Comparison of ENCODE assay signal across 1 fruit fly cellular context in the genomic region with DNA sequence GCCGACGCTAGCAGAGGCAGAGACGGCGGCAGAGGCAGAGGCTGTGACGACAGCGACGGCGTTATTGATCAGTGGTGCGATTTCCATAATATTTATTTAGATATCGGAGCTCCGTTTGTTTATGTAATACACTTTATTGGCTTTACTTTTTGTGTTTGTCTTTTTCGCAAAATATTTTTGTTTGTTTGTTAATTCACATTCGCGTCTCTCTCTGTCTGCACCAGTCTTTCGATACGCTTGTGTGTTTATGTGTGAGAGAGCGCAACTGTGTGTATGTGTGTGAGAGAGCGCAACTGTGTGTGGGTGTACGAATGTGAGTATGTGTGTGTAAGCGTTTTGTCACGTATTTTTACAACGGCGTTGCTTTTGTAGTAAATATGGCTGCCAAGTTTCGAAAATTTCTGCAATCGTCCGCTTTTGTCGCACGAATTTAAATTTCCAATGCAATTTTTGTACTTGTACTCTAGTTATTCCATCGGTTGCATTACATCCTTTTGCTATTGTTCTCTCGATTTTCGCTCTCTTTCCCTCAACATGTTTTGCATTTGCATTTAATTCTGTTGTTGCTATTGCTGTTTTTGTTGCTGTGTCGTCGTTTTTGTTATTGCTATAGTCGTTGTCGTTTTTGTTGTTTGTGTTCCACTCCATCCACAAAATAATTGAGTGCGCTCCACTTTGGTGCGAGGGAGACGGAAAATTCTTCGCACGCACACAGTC.
TF ChIP-seq lines count a peak whose summit lies in the region.

No protein-coding gene starts in this region.

TF ChIP-seq in whole organism, embryonic, 481 proteins besides CTCF, POLR2A, EP300 and RAD21 (continued from another document and continues in another):
- TF ChIP-seq Lpt (GFP tag; optimal IDR thresholded peaks at IDR 0.05; lab: Kevin White, UChicago), result no peak
- TF ChIP-seq CG15269 (tag; optimal IDR thresholded peaks at IDR 0.05; lab: Kevin White, UChicago), result no peak
- TF ChIP-seq otp (GFP tag; IDR thresholded peaks at IDR 0.05; lab: Robert Waterston, UW), result no peak
- no peak for TF ChIP-seq CoRest (tag; optimal IDR thresholded peaks at IDR 0.05; lab: Kevin White, UChicago)
- no peak for TF ChIP-seq CG11696 (GFP tag; IDR thresholded peaks at IDR 0.05; lab: Robert Waterston, UW)
- no peak for TF ChIP-seq jing (GFP tag; optimal IDR thresholded peaks at IDR 0.05; lab: Kevin White, UChicago)
- peak; percentile 49 for TF ChIP-seq gro (GFP tag; optimal IDR thresholded peaks at IDR 0.05; lab: Kevin White, UChicago)
- TF ChIP-seq TFAM (GFP tag; optimal IDR thresholded peaks at IDR 0.05; lab: Kevin White, UChicago), result no peak
- no peak for TF ChIP-seq Ada2b (GFP tag; IDR thresholded peaks at IDR 0.05; lab: Robert Waterston, UW)
- no peak for TF ChIP-seq Fer3 (tag; optimal IDR thresholded peaks at IDR 0.05; lab: Kevin White, UChicago)
- peak; percentile 10 for TF ChIP-seq Nf-YB (GFP tag; optimal IDR thresholded peaks at IDR 0.05; lab: Kevin White, UChicago)
- TF ChIP-seq CG10147 (GFP tag; optimal IDR thresholded peaks at IDR 0.05; lab: Kevin White, UChicago), result no peak
- no peak for TF ChIP-seq CG8290 (GFP tag; optimal IDR thresholded peaks at IDR 0.05; lab: Kevin White, UChicago)
- TF ChIP-seq CG8290 (tag; optimal IDR thresholded peaks at IDR 0.05; lab: Kevin White, UChicago), result no peak
- TF ChIP-seq unpg (GFP tag; optimal IDR thresholded peaks at IDR 0.05; lab: Kevin White, UChicago), result peak; percentile 7
- TF ChIP-seq CG14014 (GFP tag; IDR thresholded peaks at IDR 0.05; lab: Robert Waterston, UW), result peak; percentile 62; the same call in 1 of the 2 replicates
- no peak for TF ChIP-seq CG13624 (GFP tag; optimal IDR thresholded peaks at IDR 0.05; lab: Kevin White, UChicago)
- TF ChIP-seq CG15696 (tag; optimal IDR thresholded peaks at IDR 0.05; lab: Kevin White, UChicago), result peak; percentile 7
- TF ChIP-seq gcm (GFP tag; optimal IDR thresholded peaks at IDR 0.05; lab: Kevin White, UChicago), result peak; percentile 38
- TF ChIP-seq Sry-δ (GFP tag; optimal IDR thresholded peaks at IDR 0.05; lab: Kevin White, UChicago), result no peak
- TF ChIP-seq CG1603 (tag; optimal IDR thresholded peaks at IDR 0.05; lab: Kevin White, UChicago), result no peak
- TF ChIP-seq jumu (GFP tag; optimal IDR thresholded peaks at IDR 0.05; lab: Kevin White, UChicago), result no peak
- no peak for TF ChIP-seq Optix (GFP tag; IDR thresholded peaks at IDR 0.05; lab: Robert Waterston, UW)
- TF ChIP-seq stwl (tag; optimal IDR thresholded peaks at IDR 0.05; lab: Kevin White, UChicago), result no peak
- TF ChIP-seq tio (GFP tag; optimal IDR thresholded peaks at IDR 0.05; lab: Kevin White, UChicago), result no peak
- TF ChIP-seq fd64A (GFP tag; optimal IDR thresholded peaks at IDR 0.05; lab: Kevin White, UChicago), result no peak
- no peak for TF ChIP-seq CG13123 (GFP tag; optimal IDR thresholded peaks at IDR 0.05; lab: Kevin White, UChicago)
- TF ChIP-seq lbe (GFP tag; optimal IDR thresholded peaks at IDR 0.05; lab: Kevin White, UChicago), result peak; percentile 73
- peak; percentile 48; the same call in 1 of the 3 replicates for TF ChIP-seq so (GFP tag; IDR thresholded peaks at IDR 0.05; lab: Robert Waterston, UW)
- no peak; the same call in 1 of the 2 replicates for TF ChIP-seq amos (GFP tag; IDR thresholded peaks at IDR 0.05; lab: Robert Waterston, UW; ENCODE audit: partially characterized antibody)
- TF ChIP-seq CG34224 (GFP tag; IDR thresholded peaks at IDR 0.05; lab: Robert Waterston, UW; ENCODE audit: partially characterized antibody), result no peak
- TF ChIP-seq wor (GFP tag; IDR thresholded peaks at IDR 0.05; lab: Robert Waterston, UW), result no peak
- no peak for TF ChIP-seq CG16815 (GFP tag; optimal IDR thresholded peaks at IDR 0.05; lab: Kevin White, UChicago)
- no peak for TF ChIP-seq tna (GFP tag; IDR thresholded peaks at IDR 0.05; lab: Robert Waterston, UW; ENCODE audit: partially characterized antibody)
- no peak for TF ChIP-seq bigmax (GFP tag; optimal IDR thresholded peaks at IDR 0.05; lab: Kevin White, UChicago)
- TF ChIP-seq cwo (GFP tag; optimal IDR thresholded peaks at IDR 0.05; lab: Kevin White, UChicago), result peak; percentile 16
- no peak for TF ChIP-seq disco-r (GFP tag; optimal IDR thresholded peaks at IDR 0.05; lab: Kevin White, UChicago)
- TF ChIP-seq CG13894 (tag; optimal IDR thresholded peaks at IDR 0.05; lab: Kevin White, UChicago), result no peak
- TF ChIP-seq Six4 (GFP tag; optimal IDR thresholded peaks at IDR 0.05; lab: Kevin White, UChicago), result no peak
- no peak for TF ChIP-seq trem (tag; optimal IDR thresholded peaks at IDR 0.05; lab: Kevin White, UChicago)
- TF ChIP-seq ro (GFP tag; IDR thresholded peaks at IDR 0.05; lab: Robert Waterston, UW), result no peak
- TF ChIP-seq stc (GFP tag; IDR thresholded peaks at IDR 0.05; lab: Robert Waterston, UW), result peak; percentile 54; the same call in 1 of the 2 replicates
- peak in 1 of 2 experiments; percentile 81 for TF ChIP-seq Pdp1 (GFP tag; optimal IDR thresholded peaks at IDR 0.05; lab: Kevin White, UChicago)
- peak; percentile 12 for TF ChIP-seq CrebB (tag; optimal IDR thresholded peaks at IDR 0.05; lab: Kevin White, UChicago)
- TF ChIP-seq Hand (GFP tag; optimal IDR thresholded peaks at IDR 0.05; lab: Kevin White, UChicago), result no peak
- TF ChIP-seq grn (GFP tag; optimal IDR thresholded peaks at IDR 0.05; lab: Kevin White, UChicago), result peak; percentile 35
- no peak for TF ChIP-seq CG6175 (GFP tag; IDR thresholded peaks at IDR 0.05; lab: Robert Waterston, UW)
- no peak for TF ChIP-seq CG33557 (GFP tag; optimal IDR thresholded peaks at IDR 0.05; lab: Kevin White, UChicago)
- TF ChIP-seq sug (tag; optimal IDR thresholded peaks at IDR 0.05; lab: Kevin White, UChicago), result peak; percentile 35
- TF ChIP-seq run (tag; optimal IDR thresholded peaks at IDR 0.05; lab: Kevin White, UChicago), result no peak
- TF ChIP-seq D19A (tag; optimal IDR thresholded peaks at IDR 0.05; lab: Kevin White, UChicago), result no peak
- peak; percentile 32 for TF ChIP-seq odd (GFP tag; optimal IDR thresholded peaks at IDR 0.05; lab: Kevin White, UChicago)
- TF ChIP-seq CG18011 (GFP tag; optimal IDR thresholded peaks at IDR 0.05; lab: Kevin White, UChicago), result peak; percentile 30
- no peak for TF ChIP-seq ttk (GFP tag; IDR thresholded peaks at IDR 0.05; lab: Robert Waterston, UW)
- no peak for TF ChIP-seq Ptx1 (GFP tag; IDR thresholded peaks at IDR 0.05; lab: Robert Waterston, UW)
- TF ChIP-seq ranshi (GFP tag; IDR thresholded peaks at IDR 0.05; lab: Robert Waterston, UW), result no peak
- no peak for TF ChIP-seq CG1233 (GFP tag; optimal IDR thresholded peaks at IDR 0.05; lab: Kevin White, UChicago)
- TF ChIP-seq CG9609 (GFP tag; optimal IDR thresholded peaks at IDR 0.05; lab: Kevin White, UChicago), result no peak
- TF ChIP-seq Stat92E (GFP tag; optimal IDR thresholded peaks at IDR 0.05; lab: Kevin White, UChicago), result no peak
- no peak for TF ChIP-seq Dbx (GFP tag; IDR thresholded peaks at IDR 0.05; lab: Robert Waterston, UW)
- TF ChIP-seq CG13775 (GFP tag; optimal IDR thresholded peaks at IDR 0.05; lab: Kevin White, UChicago), result no peak
- TF ChIP-seq pan (optimal IDR thresholded peaks at IDR 0.05; lab: Kevin White, UChicago), result no peak
- no peak for TF ChIP-seq pan (GFP tag; optimal IDR thresholded peaks at IDR 0.05 in 1 of 2, IDR thresholded peaks at IDR 0.05 in 1 of 2)
- no peak for TF ChIP-seq Elba2 (GFP tag; optimal IDR thresholded peaks at IDR 0.05; lab: Kevin White, UChicago)
- no peak for TF ChIP-seq Usf (GFP tag; optimal IDR thresholded peaks at IDR 0.05; lab: Kevin White, UChicago)
- no peak for TF ChIP-seq sc (optimal IDR thresholded peaks at IDR 0.05; lab: Kevin White, UChicago)
- no peak for TF ChIP-seq sc (GFP tag; optimal IDR thresholded peaks at IDR 0.05; lab: Kevin White, UChicago)
- no peak for TF ChIP-seq ap (GFP tag; IDR thresholded peaks at IDR 0.05; lab: Robert Waterston, UW)
- TF ChIP-seq CG13287 (GFP tag; IDR thresholded peaks at IDR 0.05; lab: Robert Waterston, UW; ENCODE audit: partially characterized antibody), result no peak; the same call in 1 of the 2 replicates
- TF ChIP-seq HHEX (GFP tag; optimal IDR thresholded peaks at IDR 0.05; lab: Kevin White, UChicago), result peak; percentile 25
- TF ChIP-seq CG7987 (GFP tag; optimal IDR thresholded peaks at IDR 0.05; lab: Kevin White, UChicago), result peak; percentile 35
- no peak for TF ChIP-seq CG18764 (GFP tag; optimal IDR thresholded peaks at IDR 0.05; lab: Kevin White, UChicago)
- no peak for TF ChIP-seq CG18262 (tag; optimal IDR thresholded peaks at IDR 0.05; lab: Kevin White, UChicago)
- TF ChIP-seq CG11247 (GFP tag; IDR thresholded peaks at IDR 0.05; lab: Robert Waterston, UW), result no peak
- TF ChIP-seq D (optimal IDR thresholded peaks at IDR 0.05; lab: Kevin White, UChicago), result no peak
- TF ChIP-seq D (GFP tag; optimal IDR thresholded peaks at IDR 0.05; lab: Kevin White, UChicago), result no peak
- no peak for TF ChIP-seq fu2 (GFP tag; optimal IDR thresholded peaks at IDR 0.05; lab: Kevin White, UChicago)
- no peak for TF ChIP-seq CG7745 (tag; optimal IDR thresholded peaks at IDR 0.05; lab: Kevin White, UChicago)
- no peak for TF ChIP-seq Camta (GFP tag; optimal IDR thresholded peaks at IDR 0.05; lab: Kevin White, UChicago)
- TF ChIP-seq ERR (GFP tag; optimal IDR thresholded peaks at IDR 0.05; lab: Kevin White, UChicago), result no peak
- TF ChIP-seq CG2120 (GFP tag; optimal IDR thresholded peaks at IDR 0.05; lab: Kevin White, UChicago), result peak; percentile 29
- TF ChIP-seq kni (GFP tag; optimal IDR thresholded peaks at IDR 0.05; lab: Kevin White, UChicago), result peak; percentile 62
- peak; percentile 48; the same call in 1 of the 2 replicates for TF ChIP-seq vvl (GFP tag; IDR thresholded peaks at IDR 0.05; lab: Robert Waterston, UW)
- TF ChIP-seq luna (GFP tag; optimal IDR thresholded peaks at IDR 0.05; lab: Kevin White, UChicago), result no peak
- TF ChIP-seq BtbVII (GFP tag; optimal IDR thresholded peaks at IDR 0.05; lab: Kevin White, UChicago), result peak; percentile 35
- no peak for TF ChIP-seq Tbp (GFP tag; optimal IDR thresholded peaks at IDR 0.05; lab: Kevin White, UChicago)
- peak; percentile 44; the same call in 2 of the 3 replicates for TF ChIP-seq row (GFP tag; IDR thresholded peaks at IDR 0.05; lab: Robert Waterston, UW)
- no peak for TF ChIP-seq her (GFP tag; optimal IDR thresholded peaks at IDR 0.05; lab: Kevin White, UChicago)
- no peak for TF ChIP-seq grau (tag; optimal IDR thresholded peaks at IDR 0.05; lab: Kevin White, UChicago)
- TF ChIP-seq CG17361 (GFP tag; IDR thresholded peaks at IDR 0.05; lab: Robert Waterston, UW), result no peak
- TF ChIP-seq CG11560 (tag; IDR thresholded peaks at IDR 0.05; lab: Robert Waterston, UW), result no peak
- no peak for TF ChIP-seq CG6272 (GFP tag; IDR thresholded peaks at IDR 0.05; lab: Robert Waterston, UW)
- TF ChIP-seq ATbp (GFP tag; optimal IDR thresholded peaks at IDR 0.05; lab: Kevin White, UChicago), result peak; percentile 21
- TF ChIP-seq CG2202 (tag; optimal IDR thresholded peaks at IDR 0.05; lab: Kevin White, UChicago), result no peak
- no peak for TF ChIP-seq CG7963 (GFP tag; IDR thresholded peaks at IDR 0.05; lab: Robert Waterston, UW; ENCODE audit: partially characterized antibody)
- TF ChIP-seq CG15073 (GFP tag; optimal IDR thresholded peaks at IDR 0.05; lab: Kevin White, UChicago), result no peak
- no peak for TF ChIP-seq ash1 (GFP tag; optimal IDR thresholded peaks at IDR 0.05; lab: Kevin White, UChicago)
- no peak for TF ChIP-seq danr (GFP tag; IDR thresholded peaks at IDR 0.05; lab: Robert Waterston, UW)
- TF ChIP-seq Eip74EF (GFP tag; optimal IDR thresholded peaks at IDR 0.05; lab: Kevin White, UChicago), result no peak
- no peak for TF ChIP-seq CG14050 (GFP tag; IDR thresholded peaks at IDR 0.05; lab: Robert Waterston, UW)
- TF ChIP-seq CG7839 (tag; optimal IDR thresholded peaks at IDR 0.05; lab: Kevin White, UChicago), result peak; percentile 14
- no peak for TF ChIP-seq Atf6 (GFP tag; IDR thresholded peaks at IDR 0.05; lab: Robert Waterston, UW)
- TF ChIP-seq dysf (GFP tag; IDR thresholded peaks at IDR 0.05; lab: Robert Waterston, UW), result no peak; the same call in 2 of the 3 replicates
- peak; percentile 32 for TF ChIP-seq CG12391 (tag; optimal IDR thresholded peaks at IDR 0.05; lab: Kevin White, UChicago)
- TF ChIP-seq CG6683 (GFP tag; optimal IDR thresholded peaks at IDR 0.05; lab: Kevin White, UChicago), result peak; percentile 9
- no peak for TF ChIP-seq CG30431 (GFP tag; optimal IDR thresholded peaks at IDR 0.05; lab: Kevin White, UChicago)
- peak; percentile 46 for TF ChIP-seq nerfin-1 (tag; optimal IDR thresholded peaks at IDR 0.05; lab: Kevin White, UChicago)
- no peak for TF ChIP-seq usp (GFP tag; optimal IDR thresholded peaks at IDR 0.05; lab: Kevin White, UChicago)
- no peak for TF ChIP-seq Opbp (GFP tag; IDR thresholded peaks at IDR 0.05; lab: Robert Waterston, UW; ENCODE audit: partially characterized antibody)
- no peak for TF ChIP-seq gsb (GFP tag; IDR thresholded peaks at IDR 0.05; lab: Robert Waterston, UW)
- TF ChIP-seq h (optimal IDR thresholded peaks at IDR 0.05; lab: Kevin White, UChicago), result no peak
- no peak for TF ChIP-seq hbn (GFP tag; IDR thresholded peaks at IDR 0.05; lab: Robert Waterston, UW; ENCODE audit: partially characterized antibody)
- no peak for TF ChIP-seq MBD-R2 (GFP tag; IDR thresholded peaks at IDR 0.05; lab: Robert Waterston, UW)
- no peak for TF ChIP-seq Nf-YA (GFP tag; IDR thresholded peaks at IDR 0.05; lab: Robert Waterston, UW)
- peak; percentile 37; the same call in 1 of the 2 replicates for TF ChIP-seq Rfx (GFP tag; IDR thresholded peaks at IDR 0.05; lab: Robert Waterston, UW)
- peak; percentile 59 for TF ChIP-seq CG3281 (GFP tag; optimal IDR thresholded peaks at IDR 0.05; lab: Kevin White, UChicago)
- peak; percentile 22 for TF ChIP-seq Myb (GFP tag; optimal IDR thresholded peaks at IDR 0.05; lab: Kevin White, UChicago)
- TF ChIP-seq Rx (GFP tag; IDR thresholded peaks at IDR 0.05; lab: Robert Waterston, UW), result no peak
- no peak for TF ChIP-seq CG10565 (GFP tag; optimal IDR thresholded peaks at IDR 0.05; lab: Kevin White, UChicago)
- TF ChIP-seq CG12155 (GFP tag; optimal IDR thresholded peaks at IDR 0.05; lab: Kevin White, UChicago), result no peak
- TF ChIP-seq CG5953 (GFP tag; IDR thresholded peaks at IDR 0.05; lab: Robert Waterston, UW), result no peak
- TF ChIP-seq Sry-β (GFP tag; optimal IDR thresholded peaks at IDR 0.05; lab: Kevin White, UChicago), result no peak
- no peak for TF ChIP-seq aop (GFP tag; IDR thresholded peaks at IDR 0.05; lab: Robert Waterston, UW)
- no peak; the same call in 1 of the 2 replicates for TF ChIP-seq Bgb (GFP tag; IDR thresholded peaks at IDR 0.05; lab: Robert Waterston, UW; ENCODE audit: partially characterized antibody)
- TF ChIP-seq bcd (GFP tag; optimal IDR thresholded peaks at IDR 0.05; lab: Kevin White, UChicago), result no peak
- no peak for TF ChIP-seq ato (GFP tag; IDR thresholded peaks at IDR 0.05; lab: Robert Waterston, UW; ENCODE audit: partially characterized antibody)
- no peak; the same call in 1 of the 2 replicates for TF ChIP-seq CG17328 (GFP tag; IDR thresholded peaks at IDR 0.05; lab: Robert Waterston, UW)
